Worm (Caenorhabditis elegans) whole organism, L4 larva: ENCODE data around the gene F49F1.15.

Experiments used
- F26F4.8 ChIP-seq: fragments of 200-800 bp; sonication (Bioruptor generic); conservative IDR thresholded peaks from 2 replicates; pipeline ENCODE4 v1.3.6; 2022; ENCODE audit warnings: missing genetic modification characterization, missing compliant biosample characterization
- ama-1 ChIP-seq: fragments of 150-350 bp; optimal IDR thresholded peaks from 2 replicates; lab custom pipeline; 2014; ENCODE audit warnings: inconsistent platforms, mixed read lengths
- egl-27 ChIP-seq: sonication (generic microtip); optimal IDR thresholded peaks from 3 replicates; lab custom pipeline; 2017; ENCODE audit warnings: missing biosample characterization, missing genetic modification reagents, missing genetic modification characterization
- gei-8 ChIP-seq: fragments of 200-800 bp; sonication (Bioruptor generic); optimal IDR thresholded peaks from 2 replicates; lab custom pipeline; 2018; ENCODE audit warnings: mild to moderate bottlenecking, missing genetic modification characterization, missing compliant biosample characterization
- hlh-11 ChIP-seq: fragments of 200-800 bp; sonication (Bioruptor generic); optimal IDR thresholded peaks from 2 replicates; lab custom pipeline; 2018; ENCODE audit warnings: mild to moderate bottlenecking, missing genetic modification characterization, missing compliant biosample characterization
- mxl-3 ChIP-seq: fragments of 200-800 bp; sonication (Bioruptor generic); optimal IDR thresholded peaks from 2 replicates; lab custom pipeline; 2018; ENCODE audit warnings: mild to moderate bottlenecking, missing genetic modification characterization, missing compliant biosample characterization
- nhr-28 ChIP-seq: fragments of 150-350 bp; optimal IDR thresholded peaks from 2 replicates; lab custom pipeline; 2014; ENCODE audit warnings: missing biosample characterization, missing genetic modification characterization
- pha-4 ChIP-seq, 2 experiments: fragments of 150-350 bp in 1 of 2; fragments of 200-800 bp in 1 of 2; sonication (Bioruptor generic) in 1 of 2; IDR thresholded peaks in 1 of 2; optimal IDR thresholded peaks in 1 of 2; 2 replicates each; pipeline versions ENCODE4 v1.3.6 to Lab custom; 2014 to 2022; ENCODE audit warnings: missing genetic modification characterization in 2 of 2, missing genetic modification reagents in 2 of 2, missing biosample characterization in 1 of 2, missing compliant biosample characterization in 1 of 2
- snpc-4 ChIP-seq: fragments of 150-350 bp; optimal IDR thresholded peaks from 2 replicates; lab custom pipeline; 2014; ENCODE audit warnings: missing biosample characterization, missing genetic modification characterization
- ztf-7 ChIP-seq: fragments of 150-350 bp; optimal IDR thresholded peaks from 2 replicates; lab custom pipeline; 2014; ENCODE audit warnings: missing biosample characterization, missing genetic modification characterization

DNA sequence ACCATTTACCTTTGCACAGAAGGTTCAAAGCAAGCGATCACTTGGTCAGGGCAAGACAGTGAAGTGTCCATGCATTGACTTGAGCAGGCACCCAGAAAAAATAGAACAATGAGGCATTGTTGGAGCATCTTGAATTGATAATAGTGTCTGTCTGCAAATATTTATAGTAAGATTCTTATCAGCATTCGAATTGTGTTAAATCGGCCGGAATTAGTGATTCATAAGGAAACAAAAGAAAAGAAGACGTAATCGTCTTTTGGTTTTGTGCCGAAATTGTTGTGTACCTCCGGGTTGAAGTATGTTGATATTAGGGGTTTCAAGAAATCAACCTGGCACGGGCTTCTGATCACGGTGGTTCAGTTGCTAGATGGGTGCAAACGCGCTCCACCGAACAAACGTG is 5.8 kb upstream of the F49F1.15 start, which contains the start of gene F49F1.5:
- TF ChIP-seq nhr-28 (tag; lab: Kevin White, UChicago) (no peak), ama-1 (lab: Kevin White, UChicago) (no peak), ztf-7 (no peak), hlh-11 (tag; lab: Kevin White, UChicago) (no peak), F26F4.8 (GFP tag; lab: Robert Waterston, UW) (no peak), mxl-3 (GFP tag; lab: Kevin White, UChicago) (no peak), gei-8 (GFP tag; lab: Kevin White, UChicago) (no peak), snpc-4 (tag; lab: Kevin White, UChicago) (no peak), pha-4 (GFP tag; IDR thresholded peaks at IDR 0.05; lab: Robert Waterston, UW) (no peak), pha-4 (tag; optimal IDR thresholded peaks at IDR 0.05; lab: Kevin White, UChicago) (no peak), egl-27 (no peak)
